Worm (Caenorhabditis elegans) whole organism, midembryonic: ENCODE results near the gene C27D8.3.

Source experiments
- flt-1 ChIP-seq: fragments of 200-800 bp; sonication (Bioruptor generic); IDR thresholded peaks from 2 replicates; pipeline ENCODE4 v1.3.6; 2022; ENCODE audit warnings: missing genetic modification characterization, missing compliant biosample characterization
- klf-2 ChIP-seq: fragments of 200-800 bp; sonication (Bioruptor generic); conservative IDR thresholded peaks from 2 replicates; pipeline ENCODE4 v1.3.6; 2022; ENCODE audit warnings: missing genetic modification reagents, missing genetic modification characterization, missing compliant biosample characterization
- med-1 ChIP-seq: sonication (generic microtip); optimal IDR thresholded peaks from 2 replicates; lab custom pipeline; 2017; ENCODE audit warnings: missing genetic modification characterization, mild to moderate bottlenecking, missing compliant biosample characterization, antibody characterized with exemption, missing genetic modification reagents; ENCODE audit not compliant: insufficient read depth
- ref-1 ChIP-seq: fragments of 200-800 bp; sonication (Bioruptor generic); conservative IDR thresholded peaks from 2 replicates; pipeline ENCODE4 v1.3.6; 2022; ENCODE audit warnings: missing genetic modification reagents, missing genetic modification characterization, missing compliant biosample characterization
- ztf-23 ChIP-seq: fragments of 200-800 bp; sonication (Bioruptor generic); IDR thresholded peaks from 2 replicates; pipeline ENCODE4 v1.3.6; 2022; ENCODE audit warnings: missing genetic modification reagents, missing genetic modification characterization, missing compliant biosample characterization

DNA sequence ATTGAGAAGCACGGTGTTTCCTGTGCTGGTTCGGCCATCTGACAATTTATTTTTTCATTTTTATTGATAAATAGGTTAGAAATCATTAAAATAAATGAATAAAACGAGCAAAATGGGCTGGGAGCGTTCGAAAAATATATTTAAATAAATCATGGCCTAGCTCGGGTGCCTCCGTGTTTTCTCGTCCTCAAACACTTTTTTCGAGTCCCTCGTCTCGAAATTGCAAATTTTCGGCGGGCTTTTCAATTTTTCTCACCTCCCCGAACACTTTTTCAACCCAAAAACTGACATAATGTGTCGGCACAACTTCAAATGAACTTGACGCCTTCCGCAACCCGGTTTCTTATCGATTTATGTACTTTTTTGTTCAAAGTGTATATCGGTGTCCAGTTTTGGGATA is 27.2 kb downstream of the C27D8.3 start, which contains the start of gene prmt-9:
- no peak for TF ChIP-seq flt-1
- TF ChIP-seq med-1 (GFP tag; lab: Kevin White, UChicago), result no peak
- no peak for TF ChIP-seq klf-2 (GFP tag; lab: Robert Waterston, UW)
- no peak for TF ChIP-seq ztf-23 (GFP tag; lab: Robert Waterston, UW)
- no peak for TF ChIP-seq ref-1 (GFP tag; lab: Robert Waterston, UW)
